Worm (Caenorhabditis elegans): ENCODE measurements around the gene gcp-2.2.

DNA sequence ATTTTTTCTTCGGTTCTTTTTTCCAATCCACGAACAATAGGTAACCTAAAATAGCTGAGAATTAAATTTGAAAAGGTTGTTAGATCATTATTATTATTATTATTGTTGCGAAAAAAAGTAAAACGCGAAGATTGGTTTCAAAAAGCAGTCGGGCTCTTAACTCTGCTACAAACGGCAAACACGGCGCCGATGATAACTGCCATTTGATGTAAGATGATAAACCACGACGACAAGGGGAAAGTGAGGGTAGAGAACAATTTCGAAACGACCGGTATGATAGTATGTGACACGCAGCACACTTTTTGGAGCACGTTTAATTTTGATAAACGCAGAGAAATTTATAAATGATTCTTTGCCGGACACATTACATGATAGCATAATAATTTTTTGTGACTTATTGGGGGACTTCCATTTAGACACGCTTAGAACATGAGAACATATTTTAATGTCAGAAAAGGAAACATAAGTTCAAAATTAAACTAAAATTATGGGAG, 18.5 kb upstream of the gcp-2.2 start, which contains the start of gene hpo-34:
- TF ChIP-seq tbx-2 (tag; optimal IDR thresholded peaks at IDR 0.05) (no peak), ets-4 (tag; optimal IDR thresholded peaks at IDR 0.05) (no peak), fkh-10 (GFP tag; optimal IDR thresholded peaks at IDR 0.05) (no peak), lin-11 (tag; optimal IDR thresholded peaks at IDR 0.05) (no peak), elt-2 (tag; optimal IDR thresholded peaks at IDR 0.05) (peak; percentile 33), pqm-1 (tag; optimal IDR thresholded peaks at IDR 0.05) (no peak), ama-1 (optimal IDR thresholded peaks at IDR 0.05) (no peak), rnt-1 (tag; optimal IDR thresholded peaks at IDR 0.05) (no peak)
